Fruit fly (Drosophila melanogaster) whole organism, embryonic: Measurements from ENCODE around the gene Dhc62B.
A peak's percentile ranks its signal among the peaks of the same experiment; 100 is the strongest.

Experiments
- ATbp ChIP-seq: fragments of 200-800 bp; sonication (Bioruptor generic); optimal IDR thresholded peaks from 2 replicates; lab custom pipeline; 2017; ENCODE audit warnings: missing biosample characterization, mild to moderate bottlenecking, missing genetic modification characterization, missing genetic modification reagents
- Atf-2 ChIP-seq: fragments of 200-800 bp; sonication (Bioruptor generic); optimal IDR thresholded peaks from 2 replicates; lab custom pipeline; 2016; ENCODE audit warnings: missing biosample characterization, missing genetic modification characterization
- CG11085 ChIP-seq: fragments of 200-800 bp; sonication (Bioruptor generic); IDR thresholded peaks from 2 replicates; pipeline ENCODE4 v1.3.6; 2022; ENCODE audit warnings: missing biosample characterization, missing genetic modification characterization
- CG14050 ChIP-seq: fragments of 200-800 bp; sonication (Bioruptor generic); IDR thresholded peaks from 3 replicates; pipeline ENCODE4 v1.3.6; 2022; ENCODE audit warnings: missing biosample characterization, missing genetic modification characterization
- CG14860 ChIP-seq: fragments of 200-800 bp; sonication (Bioruptor generic); IDR thresholded peaks from 3 replicates; pipeline ENCODE4 v1.3.6; 2022; ENCODE audit warnings: missing biosample characterization, missing genetic modification characterization; ENCODE audit not compliant: partially characterized antibody
- CG1603 ChIP-seq: fragments of 200-800 bp; sonication (Bioruptor generic); optimal IDR thresholded peaks from 2 replicates; lab custom pipeline; 2019; ENCODE audit warnings: missing biosample characterization, mild to moderate bottlenecking, missing genetic modification characterization, moderate library complexity
- CG1832 ChIP-seq: fragments of 200-800 bp; sonication (Bioruptor generic); optimal IDR thresholded peaks from 2 replicates; lab custom pipeline; 2017; ENCODE audit warnings: missing biosample characterization, mild to moderate bottlenecking, missing genetic modification characterization, inconsistent platforms
- CG18599 ChIP-seq: fragments of 200-800 bp; sonication (Bioruptor generic); optimal IDR thresholded peaks from 3 replicates; lab custom pipeline; 2017; ENCODE audit warnings: missing biosample characterization, missing genetic modification characterization, mild to moderate bottlenecking, moderate library complexity, missing genetic modification reagents
- CG2889 ChIP-seq: fragments of 200-800 bp; sonication (Bioruptor generic); IDR thresholded peaks from 3 replicates; pipeline ENCODE4 v1.3.6; 2022; ENCODE audit warnings: missing biosample characterization, missing genetic modification characterization
- CG30431 ChIP-seq: fragments of 200-800 bp; sonication (Bioruptor generic); optimal IDR thresholded peaks from 2 replicates; lab custom pipeline; 2017; ENCODE audit warnings: missing biosample characterization, missing genetic modification characterization
- CG3065 ChIP-seq: fragments of 200-800 bp; sonication (Bioruptor generic); optimal IDR thresholded peaks from 2 replicates; lab custom pipeline; 2016; ENCODE audit warnings: missing biosample characterization, missing genetic modification characterization
- CG31365 ChIP-seq: fragments of 200-800 bp; sonication (Bioruptor generic); optimal IDR thresholded peaks from 2 replicates; lab custom pipeline; 2018; ENCODE audit warnings: missing biosample characterization, mild to moderate bottlenecking, missing genetic modification characterization
- CG32767 ChIP-seq: fragments of 200-800 bp; sonication (Bioruptor generic); IDR thresholded peaks from 2 replicates; pipeline ENCODE4 v1.3.6; 2022; ENCODE audit warnings: missing biosample characterization, missing genetic modification characterization
- CG33213 ChIP-seq: fragments of 200-800 bp; sonication (Bioruptor generic); optimal IDR thresholded peaks from 3 replicates; lab custom pipeline; 2016; ENCODE audit warnings: missing biosample characterization, missing genetic modification characterization
- CG3838 ChIP-seq: fragments of 200-800 bp; sonication (Bioruptor generic); optimal IDR thresholded peaks from 3 replicates; lab custom pipeline; 2016; ENCODE audit warnings: missing biosample characterization, missing genetic modification characterization
- CG4404 ChIP-seq: fragments of 200-800 bp; sonication (Bioruptor generic); IDR thresholded peaks from 2 replicates; pipeline ENCODE4 v1.3.6; 2022; ENCODE audit warnings: missing biosample characterization, missing genetic modification characterization
- CG7357 ChIP-seq: fragments of 200-800 bp; sonication (Bioruptor generic); IDR thresholded peaks from 3 replicates; pipeline ENCODE4 v1.3.6; 2022; ENCODE audit warnings: missing biosample characterization, missing genetic modification characterization
- CG7839 ChIP-seq: fragments of 200-800 bp; sonication (Bioruptor generic); optimal IDR thresholded peaks from 3 replicates; lab custom pipeline; 2018; ENCODE audit warnings: missing biosample characterization, mild to moderate bottlenecking, missing genetic modification characterization, moderate library complexity
- CG7963 ChIP-seq: fragments of 200-800 bp; sonication (Bioruptor generic); IDR thresholded peaks from 3 replicates; pipeline ENCODE4 v1.3.6; 2022; ENCODE audit warnings: missing biosample characterization, missing genetic modification characterization; ENCODE audit not compliant: partially characterized antibody
- CG9215 ChIP-seq: fragments of 200-800 bp; sonication (Bioruptor generic); IDR thresholded peaks from 2 replicates; pipeline ENCODE4 v1.3.6; 2022; ENCODE audit warnings: missing biosample characterization, missing genetic modification characterization
- Dfd ChIP-seq, 2 experiments: fragments of >200 bp; optimal IDR thresholded peaks; 2 replicates each; lab custom pipeline; 2017; ENCODE audit warnings: missing biosample characterization in 2 of 2, missing genetic modification characterization in 2 of 2
- Dll ChIP-seq: fragments of 200-800 bp; sonication (Bioruptor generic); IDR thresholded peaks from 4 replicates; pipeline ENCODE4 v1.3.6; 2022; ENCODE audit warnings: missing biosample characterization, missing genetic modification characterization; ENCODE audit not compliant: partially characterized antibody
- Ets97D ChIP-seq: fragments of 200-800 bp; sonication (Bioruptor generic); optimal IDR thresholded peaks from 3 replicates; lab custom pipeline; 2016; ENCODE audit warnings: missing biosample characterization, missing genetic modification characterization
- Fer2 ChIP-seq: fragments of 200-800 bp; sonication (Bioruptor generic); optimal IDR thresholded peaks from 2 replicates; lab custom pipeline; 2018; ENCODE audit warnings: missing biosample characterization, mild to moderate bottlenecking, missing genetic modification characterization, moderate library complexity
- Gsc ChIP-seq: fragments of 200-800 bp; sonication (Bioruptor generic); IDR thresholded peaks from 2 replicates; pipeline ENCODE4 v1.3.6; 2022; ENCODE audit warnings: missing biosample characterization, missing genetic modification characterization
- HLH54F ChIP-seq: fragments of 200-800 bp; sonication (Bioruptor generic); optimal IDR thresholded peaks from 3 replicates; lab custom pipeline; 2016; ENCODE audit warnings: missing biosample characterization, missing genetic modification characterization
- Lhr ChIP-seq: fragments of 200-800 bp; sonication (Bioruptor generic); optimal IDR thresholded peaks from 3 replicates; lab custom pipeline; 2017; ENCODE audit warnings: mild to moderate bottlenecking, missing biosample characterization, missing genetic modification reagents, missing genetic modification characterization
- Side ChIP-seq: fragments of 200-800 bp; sonication (Bioruptor generic); optimal IDR thresholded peaks from 2 replicates; lab custom pipeline; 2016; ENCODE audit warnings: missing biosample characterization, missing genetic modification characterization
- ara ChIP-seq: fragments of 200-800 bp; sonication (Bioruptor generic); IDR thresholded peaks from 2 replicates; pipeline ENCODE4 v1.3.6; 2022; ENCODE audit warnings: missing biosample characterization, missing genetic modification characterization
- chinmo ChIP-seq: fragments of 200-800 bp; sonication (Bioruptor generic); IDR thresholded peaks from 4 replicates; pipeline ENCODE4 v1.3.6; 2022; ENCODE audit warnings: missing biosample characterization, missing genetic modification characterization; ENCODE audit not compliant: partially characterized antibody
- danr ChIP-seq: fragments of 200-800 bp; sonication (Bioruptor generic); IDR thresholded peaks from 2 replicates; pipeline ENCODE4 v1.3.6; 2022; ENCODE audit warnings: missing biosample characterization, missing genetic modification characterization
- dimm ChIP-seq: fragments of 200-800 bp; sonication (Bioruptor generic); IDR thresholded peaks from 2 replicates; pipeline ENCODE4 v1.3.6; 2022; ENCODE audit warnings: missing biosample characterization, missing genetic modification characterization
- dmrt99B ChIP-seq: fragments of 200-800 bp; sonication (Bioruptor generic); optimal IDR thresholded peaks from 2 replicates; lab custom pipeline; 2018; ENCODE audit warnings: missing biosample characterization, mild to moderate bottlenecking, missing genetic modification characterization, moderate library complexity
- dpn ChIP-seq, 2 experiments: fragments of 200-800 bp; sonication (Bioruptor generic); optimal IDR thresholded peaks; 3 replicates each; lab custom pipeline; 2016; ENCODE audit warnings: missing biosample characterization in 2 of 2, missing genetic modification characterization in 2 of 2
- fd3F ChIP-seq: fragments of 200-800 bp; sonication (Bioruptor generic); optimal IDR thresholded peaks from 2 replicates; lab custom pipeline; 2018; ENCODE audit warnings: missing biosample characterization, mild to moderate bottlenecking, missing genetic modification characterization, moderate library complexity
- gce ChIP-seq: fragments of 200-800 bp; sonication (Bioruptor generic); IDR thresholded peaks from 3 replicates; pipeline ENCODE4 v1.3.6; 2022; ENCODE audit warnings: missing biosample characterization, missing genetic modification characterization
- grau ChIP-seq: fragments of 200-800 bp; optimal IDR thresholded peaks from 3 replicates; lab custom pipeline; 2019; ENCODE audit warnings: missing biosample characterization, mild to moderate bottlenecking, missing genetic modification characterization, moderate library complexity
- ind ChIP-seq: fragments of 200-800 bp; sonication (Bioruptor generic); optimal IDR thresholded peaks from 3 replicates; lab custom pipeline; 2016; ENCODE audit warnings: missing biosample characterization, missing genetic modification characterization
- ken ChIP-seq: fragments of 200-800 bp; sonication (Bioruptor generic); IDR thresholded peaks from 3 replicates; pipeline ENCODE4 v1.3.6; 2022; ENCODE audit warnings: missing biosample characterization, missing genetic modification characterization
- nerfin-1 ChIP-seq: fragments of 200-800 bp; sonication (Bioruptor generic); optimal IDR thresholded peaks from 3 replicates; lab custom pipeline; 2019; ENCODE audit warnings: missing biosample characterization, mild to moderate bottlenecking, missing genetic modification characterization, moderate library complexity
- org-1 ChIP-seq: fragments of 200-800 bp; sonication (Bioruptor generic); optimal IDR thresholded peaks from 2 replicates; lab custom pipeline; 2017; ENCODE audit warnings: missing biosample characterization, missing genetic modification characterization
- repo ChIP-seq: fragments of 200-800 bp; sonication (Bioruptor generic); optimal IDR thresholded peaks from 2 replicates; lab custom pipeline; 2016; ENCODE audit warnings: missing biosample characterization, missing genetic modification characterization
- schlank ChIP-seq: fragments of 200-800 bp; sonication (Bioruptor generic); optimal IDR thresholded peaks from 2 replicates; lab custom pipeline; 2018; ENCODE audit warnings: missing biosample characterization, mild to moderate bottlenecking, missing genetic modification characterization
- sens ChIP-seq: fragments of 200-800 bp; sonication (Bioruptor generic); peaks from one replicate; lab custom pipeline; 2016; ENCODE audit warnings: missing biosample characterization, missing genetic modification characterization
- tll ChIP-seq, 2 experiments: fragments of 200-800 bp in 1 of 2; fragments of >200 bp in 1 of 2; sonication (Bioruptor generic) in 1 of 2; optimal IDR thresholded peaks; 2 replicates each; lab custom pipeline; 2017 to 2019; ENCODE audit warnings: missing biosample characterization in 2 of 2, missing genetic modification characterization in 2 of 2, mild to moderate bottlenecking in 1 of 2, moderate library complexity in 1 of 2
- twi ChIP-seq: fragments of 200-800 bp; optimal IDR thresholded peaks from 2 replicates; lab custom pipeline; 2019; ENCODE audit warnings: missing biosample characterization, mild to moderate bottlenecking, missing genetic modification characterization, moderate library complexity
- unpg ChIP-seq: fragments of 200-800 bp; sonication (Bioruptor generic); optimal IDR thresholded peaks from 3 replicates; lab custom pipeline; 2018; ENCODE audit warnings: missing biosample characterization, mild to moderate bottlenecking, missing genetic modification characterization, moderate library complexity
- zen ChIP-seq: fragments of 200-800 bp; sonication (Bioruptor generic); optimal IDR thresholded peaks from 3 replicates; lab custom pipeline; 2018; ENCODE audit warnings: missing biosample characterization, mild to moderate bottlenecking, missing genetic modification characterization, moderate library complexity
- zf30C ChIP-seq: fragments of 200-800 bp; sonication (Bioruptor generic); optimal IDR thresholded peaks from 3 replicates; lab custom pipeline; 2018; ENCODE audit warnings: missing biosample characterization, mild to moderate bottlenecking, missing genetic modification characterization

The Dhc62B gene

dm6 chr3L:1738375-1739328, 32.9 kb downstream of the Dhc62B start, which contains the start of gene Gk2 (continued):
- peak; percentile 69 for TF ChIP-seq CG1603 (tag; lab: Kevin White, UChicago)
- no peak for TF ChIP-seq CG1832 (GFP tag; lab: Kevin White, UChicago)
- no peak for TF ChIP-seq ATbp
- no peak for TF ChIP-seq CG31365 (tag; lab: Kevin White, UChicago)
- no peak for TF ChIP-seq CG4404 (GFP tag; lab: Robert Waterston, UW)
- no peak for TF ChIP-seq CG3838 (GFP tag; lab: Kevin White, UChicago)
- TF ChIP-seq chinmo (GFP tag; lab: Robert Waterston, UW), result peak; percentile 67; the same call in 1 of the 4 replicates
- TF ChIP-seq CG30431 (GFP tag; lab: Kevin White, UChicago), result no peak
- no peak for TF ChIP-seq CG3065
- TF ChIP-seq CG32767 (GFP tag; lab: Robert Waterston, UW), result no peak
- TF ChIP-seq nerfin-1 (tag; lab: Kevin White, UChicago), result no peak
- peak; percentile 55 for TF ChIP-seq Ets97D
- no peak for TF ChIP-seq repo
- TF ChIP-seq schlank (tag; lab: Kevin White, UChicago), result no peak
- no peak for TF ChIP-seq dimm (GFP tag; lab: Robert Waterston, UW)
- no peak for TF ChIP-seq CG11085 (GFP tag; lab: Robert Waterston, UW)
- TF ChIP-seq CG14860 (GFP tag; lab: Robert Waterston, UW), result peak; percentile 50
- TF ChIP-seq dpn (GFP tag; optimal IDR thresholded peaks at IDR 0.05; lab: Kevin White, UChicago), result no peak
- no peak for TF ChIP-seq ara (GFP tag; lab: Robert Waterston, UW)
- peak; percentile 55; the same call in 3 of the 4 replicates for TF ChIP-seq Dll (GFP tag; lab: Robert Waterston, UW)
- no peak for TF ChIP-seq twi
- no peak for TF ChIP-seq CG9215 (GFP tag; lab: Robert Waterston, UW)
- TF ChIP-seq CG33213 (GFP tag; lab: Kevin White, UChicago), result peak; percentile 28
- no peak for TF ChIP-seq Gsc (GFP tag; lab: Robert Waterston, UW)
- no peak for TF ChIP-seq org-1
- TF ChIP-seq sens (GFP tag; lab: Kevin White, UChicago), result peak; percentile 72
- no peak for TF ChIP-seq dmrt99B (tag; lab: Kevin White, UChicago)
- no peak for TF ChIP-seq danr (GFP tag; lab: Robert Waterston, UW)
- no peak for TF ChIP-seq Atf-2
- TF ChIP-seq CG14050, result no peak
- TF ChIP-seq gce, result no peak
- TF ChIP-seq CG18599 (GFP tag; lab: Kevin White, UChicago), result no peak
- no peak for TF ChIP-seq Side (GFP tag; lab: Kevin White, UChicago)
- no peak for TF ChIP-seq Fer2 (tag; lab: Kevin White, UChicago)
- TF ChIP-seq CG2889 (GFP tag; lab: Robert Waterston, UW), result no peak
- no peak for TF ChIP-seq CG7839 (tag; lab: Kevin White, UChicago)
- TF ChIP-seq fd3F, result no peak
- no peak for TF ChIP-seq unpg (GFP tag; lab: Kevin White, UChicago)
- no peak for TF ChIP-seq ken (GFP tag; lab: Robert Waterston, UW)
- TF ChIP-seq HLH54F (GFP tag; lab: Kevin White, UChicago), result no peak
- TF ChIP-seq CG7357, result no peak
- no peak for TF ChIP-seq ind (GFP tag; lab: Kevin White, UChicago)
- no peak for TF ChIP-seq CG7963
- TF ChIP-seq Dfd (GFP tag; optimal IDR thresholded peaks at IDR 0.05; lab: Kevin White, UChicago), result no peak
- no peak for TF ChIP-seq zf30C (GFP tag; lab: Kevin White, UChicago)
- no peak for TF ChIP-seq grau
- peak; percentile 82 for TF ChIP-seq Lhr (GFP tag; lab: Kevin White, UChicago)
- TF ChIP-seq zen (tag; lab: Kevin White, UChicago), result no peak
- no peak for TF ChIP-seq tll (GFP tag; optimal IDR thresholded peaks at IDR 0.05; lab: Kevin White, UChicago)
